Worm (Caenorhabditis elegans) whole organism, L3 larva: ENCODE results near the gene srsx-18.

ENCODE experiments used
- ama-1 ChIP-seq: fragments of 150-350 bp; optimal IDR thresholded peaks from 2 replicates; lab custom pipeline; 2018
- ceh-28 ChIP-seq: fragments of 150-350 bp; optimal IDR thresholded peaks from 2 replicates; lab custom pipeline; 2014; ENCODE audit warnings: missing biosample characterization, missing genetic modification reagents, missing genetic modification characterization
- fkh-10 ChIP-seq: sonication (generic microtip); optimal IDR thresholded peaks from 2 replicates; lab custom pipeline; 2017; ENCODE audit warnings: missing biosample characterization, missing genetic modification reagents, missing genetic modification characterization
- fos-1 ChIP-seq: fragments of 150-350 bp; optimal IDR thresholded peaks from 2 replicates; lab custom pipeline; 2014; ENCODE audit warnings: missing biosample characterization, missing genetic modification characterization
- hmg-11 ChIP-seq: sonication (generic microtip); optimal IDR thresholded peaks from 2 replicates; lab custom pipeline; 2016; ENCODE audit warnings: missing genetic modification characterization, missing compliant biosample characterization
- lin-15B ChIP-seq: fragments of 150-350 bp; optimal IDR thresholded peaks from 2 replicates; lab custom pipeline; 2014; ENCODE audit warnings: missing biosample characterization, missing genetic modification characterization
- mdl-1 ChIP-seq: fragments of 150-350 bp; optimal IDR thresholded peaks from 2 replicates; lab custom pipeline; 2014; ENCODE audit warnings: missing biosample characterization, missing genetic modification characterization
- nhr-28 ChIP-seq: fragments of 150-350 bp; optimal IDR thresholded peaks from 2 replicates; lab custom pipeline; 2014; ENCODE audit warnings: missing biosample characterization, missing genetic modification characterization
- nhr-76 ChIP-seq: fragments of 150-350 bp; sonication (generic microtip); optimal IDR thresholded peaks from 5 replicates; lab custom pipeline; 2014; ENCODE audit warnings: missing biosample characterization, missing genetic modification characterization
- unc-62 ChIP-seq: fragments of 150-350 bp; sonication (generic microtip); optimal IDR thresholded peaks from 4 replicates; lab custom pipeline; 2014; ENCODE audit warnings: missing biosample characterization, missing genetic modification reagents, missing genetic modification characterization
- zag-1 ChIP-seq: fragments of 150-350 bp; optimal IDR thresholded peaks from 2 replicates; lab custom pipeline; 2014; ENCODE audit warnings: missing biosample characterization, missing genetic modification characterization
- ztf-4 ChIP-seq: fragments of 150-350 bp; optimal IDR thresholded peaks from 2 replicates; lab custom pipeline; 2014; ENCODE audit warnings: missing biosample characterization, missing genetic modification characterization

ce11 chrV:5973713-5974112 is 51.4 kb downstream of the srsx-18 start:
- TF ChIP-seq unc-62 (GFP tag; lab: Kevin White, UChicago) (no peak), zag-1 (tag; lab: Kevin White, UChicago) (no peak), lin-15B (tag; lab: Kevin White, UChicago) (no peak), nhr-76 (tag; lab: Kevin White, UChicago) (no peak), fos-1 (tag; lab: Kevin White, UChicago) (no peak), mdl-1 (tag; lab: Kevin White, UChicago) (no peak), ama-1 (lab: Kevin White, UChicago) (no peak), ceh-28 (tag; lab: Kevin White, UChicago) (no peak), hmg-11 (no peak), nhr-28 (tag; lab: Kevin White, UChicago) (no peak), ztf-4 (tag; lab: Kevin White, UChicago) (no peak), fkh-10 (GFP tag; lab: Kevin White, UChicago) (no peak)
